Fruit fly (Drosophila melanogaster) whole organism, larva: Measurements from ENCODE around the gene CG31126.
A peak's percentile ranks its signal among the peaks of the same experiment; 100 is the strongest.

ENCODE experiments used
- noc ChIP-seq: fragments of 200-800 bp; sonication (Bioruptor generic); optimal IDR thresholded peaks from 3 replicates; lab custom pipeline; 2019; ENCODE audit warnings: missing biosample characterization, mild to moderate bottlenecking, missing genetic modification characterization, moderate library complexity

The CG31126 gene

DNA sequence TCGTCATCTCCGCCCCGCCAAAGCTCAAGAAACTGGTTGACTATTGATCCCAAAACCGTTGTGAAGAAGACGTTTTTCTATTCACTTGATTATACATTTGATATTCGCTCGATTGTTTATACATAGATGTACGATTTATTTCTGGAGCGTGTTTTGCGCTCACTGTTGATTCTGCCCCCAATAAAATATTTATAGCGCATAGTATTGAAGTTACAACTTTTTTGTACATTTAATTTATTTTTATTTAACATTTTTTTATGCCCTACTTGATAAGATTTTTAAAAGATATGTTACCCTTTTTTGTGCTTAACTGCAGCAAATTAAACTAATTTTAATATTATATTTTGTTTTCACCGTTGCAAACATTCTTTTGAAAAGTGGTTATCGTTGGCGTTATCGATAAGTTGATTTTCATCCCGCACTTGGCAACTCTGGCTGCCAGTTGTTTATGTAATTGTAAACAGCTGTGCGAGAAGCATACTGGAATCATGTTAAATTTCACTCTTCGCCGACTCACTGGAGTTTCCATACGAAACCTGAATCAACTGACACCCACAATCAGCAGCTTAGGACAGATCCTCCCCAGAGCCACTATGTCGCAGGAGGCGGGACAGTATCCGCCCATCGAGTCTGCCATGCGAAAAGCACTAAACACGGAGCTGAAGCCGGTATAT, at the start of gene CG31126:
Gene CG31126, plus strand, starts transcription at position 449 of the 674 bp plus-strand sequence.
- TF ChIP-seq noc = no peak

DNA sequence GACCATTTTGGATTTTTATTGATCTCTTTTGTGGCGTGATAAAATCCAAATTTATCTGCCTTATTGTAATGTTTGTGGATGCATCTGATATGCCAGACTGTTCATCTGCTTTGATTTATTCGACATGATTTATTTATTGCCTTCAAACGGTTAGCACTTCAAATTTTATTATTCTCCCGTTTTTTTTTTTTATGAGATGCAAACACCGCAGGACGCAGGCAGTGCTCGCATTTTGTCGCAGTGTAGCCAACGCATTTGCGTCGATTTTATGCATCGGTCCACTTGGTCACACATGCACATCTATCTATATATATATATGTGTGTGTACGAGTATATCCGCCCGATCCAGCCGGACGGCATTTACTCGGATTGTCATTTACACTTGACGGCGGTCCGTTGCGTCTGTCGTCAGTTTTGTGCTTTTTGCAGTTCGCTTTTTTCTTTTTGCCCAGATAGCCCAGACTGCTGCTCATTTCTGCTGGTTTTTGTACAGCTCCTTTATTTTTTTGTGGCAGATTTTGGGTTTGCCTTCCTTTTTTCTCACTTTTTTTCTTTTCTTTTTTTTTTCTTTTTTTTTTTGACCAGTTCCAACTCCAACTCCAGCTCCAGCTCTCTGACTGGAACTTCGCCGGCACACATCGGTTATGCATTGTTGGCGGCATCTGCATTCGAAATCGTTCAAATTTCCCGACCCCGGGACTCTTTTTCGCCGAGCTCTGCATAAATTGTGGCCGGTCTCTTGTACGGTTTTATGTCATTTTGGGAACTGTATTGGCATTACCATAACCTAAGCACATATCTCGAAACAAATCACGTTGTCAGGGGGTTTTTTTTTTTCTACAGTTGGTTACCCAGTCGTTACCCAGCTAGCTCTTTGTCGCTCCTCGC, 45.4 kb upstream of the CG31126 start:
- TF ChIP-seq noc = no peak

DNA sequence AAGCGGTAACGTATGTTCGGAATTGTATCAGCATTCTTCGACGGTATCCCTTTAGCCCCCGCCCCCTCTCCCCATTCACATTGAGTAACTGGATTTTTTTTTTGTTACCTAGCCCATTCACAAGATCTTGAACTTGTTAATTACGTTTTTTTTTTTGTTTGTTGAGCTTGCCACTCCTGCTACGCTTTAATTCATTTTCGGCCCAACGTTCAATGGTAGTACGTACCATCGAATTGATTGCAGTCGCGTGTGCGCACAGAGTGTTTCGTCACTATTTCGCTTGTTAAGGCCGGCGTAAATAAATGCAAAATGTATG, 44.8 kb upstream of the CG31126 start:
- no peak for TF ChIP-seq noc

DNA sequence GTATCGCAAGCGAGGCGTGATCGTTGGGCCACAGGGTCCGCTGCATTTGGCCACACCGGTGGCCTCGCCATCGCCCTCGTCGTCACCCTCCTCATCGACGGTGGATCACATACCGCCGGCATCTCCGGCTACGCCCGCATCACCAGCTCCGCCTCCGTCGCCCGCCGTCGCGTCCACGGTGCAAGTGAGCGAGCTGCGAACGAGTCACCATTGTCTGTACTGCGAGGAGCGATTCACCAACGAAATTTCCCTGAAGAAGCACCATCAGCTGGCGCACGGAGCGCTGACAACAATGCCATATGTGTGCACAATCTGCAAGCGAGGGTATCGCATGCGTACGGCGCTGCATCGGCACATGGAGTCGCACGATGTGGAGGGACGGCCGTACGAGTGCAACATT, 38.9 kb upstream of the CG31126 start:
- no peak for TF ChIP-seq noc

DNA sequence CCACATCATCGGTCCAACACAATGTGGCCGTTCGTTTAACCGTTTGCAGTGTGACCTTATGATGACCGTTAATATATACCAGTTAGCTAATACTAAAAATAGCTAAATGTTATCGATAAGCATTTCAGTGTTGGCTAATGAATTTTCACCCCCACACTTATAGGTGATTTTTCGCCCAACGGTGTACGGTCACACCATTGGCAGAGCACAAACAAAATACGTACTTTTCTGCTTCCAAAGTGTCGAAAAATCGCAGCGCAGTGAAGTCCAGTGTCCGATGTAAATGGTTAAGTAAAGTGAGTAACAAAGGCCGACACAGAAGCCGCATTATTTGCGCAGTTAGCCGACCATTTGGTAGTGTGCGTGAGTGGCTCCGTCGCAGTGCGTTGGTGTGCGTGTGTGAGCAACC, 33.9 kb upstream of the CG31126 start, which contains the start of the genes Syx18 and atl:
Gene Syx18, minus strand, starts transcription at position 46 of the 409 bp plus-strand sequence.
Gene atl, plus strand, starts transcription at position 155 of the 409 bp plus-strand sequence.
- TF ChIP-seq noc = no peak

DNA sequence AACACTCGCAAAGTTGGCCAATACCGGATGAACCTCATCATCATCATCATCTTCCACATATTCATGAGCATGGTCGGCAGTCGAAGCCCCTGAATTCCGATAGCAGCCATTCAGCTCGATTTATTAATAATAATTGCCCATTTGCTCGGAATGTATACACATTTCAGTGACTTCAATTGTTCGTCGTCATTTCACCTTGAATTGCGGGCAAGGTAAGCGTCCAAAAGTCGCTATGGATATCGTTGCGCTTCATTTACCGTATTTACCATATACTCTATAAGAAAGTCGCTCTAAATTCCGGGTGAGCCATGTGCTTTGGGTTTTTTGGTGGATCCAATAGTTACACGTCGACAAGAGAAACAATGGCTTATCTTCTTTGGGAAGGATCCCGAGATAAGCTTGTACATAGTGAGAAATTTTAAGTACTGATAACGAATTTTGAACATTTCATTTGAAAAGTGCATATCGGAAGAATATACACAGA, 33.4 kb upstream of the CG31126 start:
- peak; percentile 25 for TF ChIP-seq noc

DNA sequence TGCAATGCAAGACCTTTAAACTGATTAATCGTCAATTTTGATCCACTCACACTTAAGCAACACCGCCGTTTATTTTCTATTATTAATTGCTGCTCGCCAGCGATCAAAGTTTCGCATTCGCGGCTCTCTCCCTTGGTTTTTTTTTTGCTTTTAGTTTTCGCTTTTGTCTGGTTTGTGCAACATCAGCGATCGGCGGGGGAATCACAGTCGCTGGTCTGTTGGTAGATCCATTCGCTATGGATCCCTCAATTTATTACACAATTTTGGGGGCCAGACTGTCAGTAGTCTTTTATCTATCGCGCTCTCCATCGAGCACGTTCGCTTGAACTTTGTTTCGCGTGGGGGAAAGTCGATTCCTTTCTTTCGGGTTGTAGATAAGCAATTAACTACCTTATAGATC, 32.8 kb upstream of the CG31126 start:
- TF ChIP-seq noc = no peak

DNA sequence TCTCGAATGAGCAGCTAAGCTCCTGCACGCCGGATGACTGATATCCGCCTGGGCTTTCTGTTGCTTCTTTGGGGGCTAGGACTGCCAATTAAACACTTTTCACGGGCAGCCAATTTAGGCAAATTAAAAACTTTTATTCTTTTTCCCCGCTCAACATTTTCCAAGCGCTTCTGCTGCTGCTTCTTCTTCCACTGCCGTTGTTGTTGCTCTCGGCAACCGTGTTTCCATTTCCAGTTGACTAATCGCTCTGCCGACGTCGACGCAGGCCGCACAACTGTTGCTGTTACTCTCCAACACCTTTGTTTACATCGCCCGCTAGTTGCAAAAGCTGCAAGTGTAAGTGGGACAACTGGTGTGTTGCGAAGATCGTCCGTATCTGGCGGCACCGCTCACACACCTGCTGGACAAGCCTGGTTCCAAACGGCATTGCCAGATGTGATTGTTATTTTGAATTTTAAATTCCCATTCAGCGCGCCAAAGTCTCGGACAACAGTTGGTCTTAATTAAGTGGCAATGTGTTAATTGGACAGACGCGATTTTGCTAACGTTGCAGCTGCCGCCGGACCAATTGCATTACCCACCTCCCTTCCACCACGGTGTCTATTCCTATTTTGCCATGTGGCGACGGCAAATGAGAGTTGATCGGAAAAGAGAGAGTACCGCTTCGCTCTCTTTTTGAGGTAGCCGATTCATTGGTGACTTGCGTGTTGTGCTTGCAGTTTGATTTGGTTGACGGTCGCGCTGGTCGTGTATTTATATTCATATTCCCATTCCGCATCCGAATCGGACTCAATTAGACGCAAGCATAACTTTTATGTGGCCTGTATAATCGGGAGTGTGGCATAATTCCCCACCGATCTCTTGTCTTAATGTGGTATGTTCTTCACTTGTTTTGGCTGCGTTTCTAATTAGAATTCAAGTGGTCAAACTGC, 29.3 kb upstream of the CG31126 start, which contains the start of gene Wsck:
Gene Wsck, minus strand, starts transcription at position 199 of the 932 bp plus-strand sequence.
- no peak for TF ChIP-seq noc

DNA sequence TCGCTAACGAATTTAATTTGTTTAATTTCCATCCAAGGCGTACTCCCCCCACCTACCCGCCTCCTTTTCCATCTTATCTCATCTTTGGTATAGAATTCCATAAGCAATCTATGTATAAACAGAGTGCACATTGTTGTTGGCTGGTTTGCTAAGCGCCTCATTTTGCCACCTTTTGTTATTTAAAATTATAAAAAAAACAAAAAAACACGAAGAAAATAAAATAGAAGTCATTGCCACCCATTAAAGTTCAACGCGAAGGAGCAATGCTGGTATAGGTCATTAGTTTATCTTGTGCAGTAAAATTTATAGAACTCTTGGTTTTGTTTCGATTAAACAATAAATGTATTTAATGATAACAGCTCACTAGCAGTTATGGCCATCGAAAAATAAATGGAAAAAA, 25.1 kb upstream of the CG31126 start:
- TF ChIP-seq noc = no peak

DNA sequence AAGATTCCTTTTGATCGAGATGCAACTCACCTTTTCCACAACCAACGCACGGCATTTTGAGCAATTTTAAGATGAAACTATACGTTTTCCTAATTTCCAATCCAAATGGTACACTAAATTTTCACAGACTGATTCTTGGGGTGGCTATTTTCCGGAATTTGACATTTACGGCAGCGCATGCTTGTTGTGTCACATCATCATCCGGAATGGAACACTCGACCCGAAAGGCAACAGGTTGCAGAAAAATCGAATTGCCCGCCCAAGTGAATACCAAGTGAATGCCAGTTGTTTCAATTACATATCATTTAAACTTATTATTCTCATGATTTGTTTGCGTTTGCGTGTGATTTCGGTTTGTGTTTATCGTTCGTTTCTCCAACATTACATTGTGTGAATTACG, 24.5 kb upstream of the CG31126 start, which contains the start of gene MtnF:
Gene MtnF, minus strand, starts transcription at position 209 of the 400 bp plus-strand sequence.
- TF ChIP-seq noc = no peak

DNA sequence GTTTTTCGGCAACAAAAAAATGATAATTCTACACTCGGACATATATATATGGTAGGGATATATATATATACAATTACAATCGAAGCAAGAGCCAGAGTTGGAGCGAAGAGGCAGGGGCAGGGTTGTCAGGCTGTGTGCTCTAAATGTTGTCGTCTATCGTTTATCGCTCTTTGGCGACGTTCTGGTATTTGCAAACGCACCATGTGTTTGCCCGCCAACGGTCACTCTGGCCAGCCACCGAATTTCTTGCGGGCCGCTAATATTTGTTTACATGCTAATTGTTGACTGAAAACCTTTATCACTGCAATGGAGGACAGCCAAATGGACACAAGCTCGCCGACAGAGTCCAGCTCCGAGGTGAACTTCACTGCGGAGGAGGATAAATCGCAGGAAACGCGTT, 9.5 kb upstream of the CG31126 start, which contains the start of the genes puf and ash2:
Gene puf, minus strand, starts transcription at position 121 of the 400 bp plus-strand sequence.
Gene ash2, plus strand, starts transcription at position 203 of the 400 bp plus-strand sequence.
- TF ChIP-seq noc = no peak

DNA sequence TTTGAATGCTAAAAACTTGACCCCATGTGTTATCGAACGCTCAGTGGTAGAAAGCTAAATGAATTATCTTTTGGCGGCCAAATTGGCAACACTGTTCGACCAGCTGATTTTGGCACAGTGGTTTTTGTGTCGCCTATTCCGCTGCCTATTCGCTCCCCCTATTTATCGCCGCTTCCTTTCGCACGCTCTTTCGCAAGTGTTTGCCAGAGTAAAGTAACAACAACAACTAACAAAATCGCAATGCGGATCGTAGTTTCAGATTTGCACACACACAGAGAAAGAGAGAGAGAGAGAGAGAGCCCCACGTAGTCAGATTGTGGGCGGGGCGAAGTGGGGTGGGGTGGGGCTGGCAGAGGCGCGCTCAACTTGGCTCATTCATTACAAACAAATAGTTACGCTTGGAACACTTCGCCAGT, 8.4 kb upstream of the CG31126 start:
- TF ChIP-seq noc = no peak

DNA sequence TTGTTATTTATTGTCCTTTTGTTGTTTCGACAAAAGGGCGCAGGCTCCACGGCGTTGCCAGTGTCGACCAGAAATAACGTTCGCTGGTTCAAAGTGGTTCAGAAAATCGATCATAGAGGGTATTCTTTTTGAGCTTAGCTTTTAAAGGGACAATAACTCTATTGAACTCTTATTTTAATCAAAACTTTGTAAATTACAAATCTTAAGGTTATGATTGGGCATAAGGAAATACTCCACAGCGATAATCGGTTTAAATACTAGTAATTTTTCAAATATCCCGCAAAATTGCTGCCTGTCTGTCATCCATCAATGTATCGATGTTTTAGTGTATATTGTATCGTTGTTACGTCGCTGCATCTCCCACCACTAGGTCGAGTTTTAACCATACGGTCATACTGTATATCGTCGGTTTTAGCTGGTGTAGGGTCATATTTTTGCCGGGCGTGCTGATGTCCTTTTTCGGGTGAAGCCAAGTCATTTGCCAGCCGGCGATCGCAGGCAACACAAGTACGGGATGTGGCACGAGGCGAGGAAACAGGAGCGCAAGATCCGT, 4.6 kb upstream of the CG31126 start, which contains the start of the genes CG31125 and CG6695:
Gene CG31125, minus strand, starts transcription at position 51 of the 553 bp plus-strand sequence.
Gene CG6695, plus strand, starts transcription at position 391 of the 553 bp plus-strand sequence.
- no peak for TF ChIP-seq noc

DNA sequence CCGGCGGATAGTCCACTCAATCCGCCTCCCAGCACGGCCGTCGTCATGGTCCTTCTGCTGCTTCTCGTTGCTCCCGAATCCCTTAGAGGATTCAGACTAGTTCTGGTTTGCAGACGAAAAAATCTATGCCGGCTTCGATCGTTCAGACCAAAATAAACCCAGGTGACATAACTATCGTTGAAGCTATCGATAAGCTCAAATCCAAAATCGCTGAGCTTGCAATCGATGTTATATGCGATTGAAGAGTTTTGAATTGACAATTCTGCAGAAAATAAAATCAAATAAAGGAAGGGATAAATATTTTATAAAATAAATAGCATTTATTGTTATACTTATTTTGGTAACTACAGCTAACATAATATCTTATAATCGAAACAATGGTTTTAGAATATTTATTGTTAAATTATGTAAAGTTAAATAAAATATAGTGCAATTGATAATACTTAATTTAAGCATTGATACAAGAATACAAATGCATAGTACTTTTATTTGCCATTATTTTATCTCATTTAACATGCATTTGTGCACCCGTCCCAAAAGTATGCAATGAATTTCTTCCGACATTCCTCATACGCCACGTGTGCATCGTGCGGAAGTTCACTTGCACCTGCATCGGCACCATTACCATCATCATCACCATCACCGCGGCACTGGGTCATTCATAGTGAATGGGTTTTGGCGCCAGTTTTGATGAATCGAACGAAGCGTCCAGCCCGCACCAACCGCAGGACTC, 2.4 kb downstream of the CG31126 start, which contains the start of gene Ppox:
Gene Ppox, minus strand, starts transcription at position 173 of the 733 bp plus-strand sequence.
- TF ChIP-seq noc = no peak

DNA sequence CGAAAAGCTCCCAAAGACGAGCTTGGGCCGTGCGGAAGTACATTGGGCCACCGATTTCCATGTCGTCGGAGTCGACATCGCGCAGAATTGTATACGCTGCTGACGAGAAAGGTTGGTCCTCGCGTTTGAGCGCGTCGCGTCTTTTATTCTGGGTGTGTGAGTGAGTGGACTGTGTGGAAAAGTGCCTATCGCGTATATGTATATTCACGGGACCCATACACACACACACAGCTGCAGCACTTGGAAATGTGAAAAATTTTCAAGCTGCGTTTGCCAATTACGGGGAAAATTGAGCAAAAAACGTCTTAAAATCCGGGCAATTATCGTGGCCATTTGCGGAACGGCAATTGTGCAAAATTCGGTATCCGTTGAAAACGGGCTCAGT, 3.0 kb downstream of the CG31126 start, which contains the start of gene slo:
Gene slo, plus strand, starts transcription at position 80 of the 385 bp plus-strand sequence.
- no peak for TF ChIP-seq noc
